Fruit fly (Drosophila melanogaster) whole organism, prepupa: ENCODE results near the gene ZnT86D.

Experiments
- CG6276 ChIP-seq: fragments of 200-800 bp; sonication (Bioruptor generic); optimal IDR thresholded peaks from 2 replicates; lab custom pipeline; 2017; ENCODE audit warnings: missing biosample characterization, mild to moderate bottlenecking, missing genetic modification characterization
- CG7368 ChIP-seq: fragments of 200-800 bp; sonication (Bioruptor generic); optimal IDR thresholded peaks from 3 replicates; lab custom pipeline; 2016; ENCODE audit warnings: missing biosample characterization, missing genetic modification characterization
- Sox102F ChIP-seq: fragments of 200-800 bp; sonication (Bioruptor generic); optimal IDR thresholded peaks from 2 replicates; lab custom pipeline; 2016; ENCODE audit warnings: missing biosample characterization, mild to moderate bottlenecking, missing genetic modification characterization

- TF ChIP-seq CG7368 (GFP tag; lab: Kevin White, UChicago): no peak
- TF ChIP-seq Sox102F (GFP tag; lab: Kevin White, UChicago): no peak
- TF ChIP-seq CG6276 (GFP tag; lab: Kevin White, UChicago): no peak
Measured at dm6 chr3R:11222587-11222986, 8.2 kb upstream of the ZnT86D start.
